Worm (Caenorhabditis elegans) whole organism, L2 larva: ENCODE measurements around the gene C39F7.5.

ENCODE experiments used
- ceh-16 ChIP-seq: fragments of 150-350 bp; optimal IDR thresholded peaks from 2 replicates; lab custom pipeline; 2014; ENCODE audit warnings: missing biosample characterization, missing genetic modification characterization
- elt-1 ChIP-seq: fragments of 150-350 bp; optimal IDR thresholded peaks from 2 replicates; lab custom pipeline; 2014; ENCODE audit warnings: missing biosample characterization, missing genetic modification characterization
- fos-1 ChIP-seq: fragments of 150-350 bp; optimal IDR thresholded peaks from 2 replicates; lab custom pipeline; 2014; ENCODE audit warnings: missing biosample characterization, missing genetic modification characterization
- nhr-11 ChIP-seq: fragments of 150-350 bp; optimal IDR thresholded peaks from 2 replicates; lab custom pipeline; 2014; ENCODE audit warnings: missing biosample characterization, missing genetic modification characterization
- nhr-6 ChIP-seq: fragments of 150-350 bp; optimal IDR thresholded peaks from 2 replicates; lab custom pipeline; 2014; ENCODE audit warnings: missing biosample characterization, missing genetic modification characterization
- sem-4 ChIP-seq: fragments of 150-350 bp; optimal IDR thresholded peaks from 2 replicates; lab custom pipeline; 2014; ENCODE audit warnings: missing biosample characterization, missing genetic modification reagents, missing genetic modification characterization
- zag-1 ChIP-seq: fragments of 150-350 bp; optimal IDR thresholded peaks from 2 replicates; lab custom pipeline; 2014; ENCODE audit warnings: missing biosample characterization, missing genetic modification characterization
- ztf-4 ChIP-seq: fragments of 150-350 bp; optimal IDR thresholded peaks from 2 replicates; lab custom pipeline; 2014; ENCODE audit warnings: missing biosample characterization, missing genetic modification characterization

DNA sequence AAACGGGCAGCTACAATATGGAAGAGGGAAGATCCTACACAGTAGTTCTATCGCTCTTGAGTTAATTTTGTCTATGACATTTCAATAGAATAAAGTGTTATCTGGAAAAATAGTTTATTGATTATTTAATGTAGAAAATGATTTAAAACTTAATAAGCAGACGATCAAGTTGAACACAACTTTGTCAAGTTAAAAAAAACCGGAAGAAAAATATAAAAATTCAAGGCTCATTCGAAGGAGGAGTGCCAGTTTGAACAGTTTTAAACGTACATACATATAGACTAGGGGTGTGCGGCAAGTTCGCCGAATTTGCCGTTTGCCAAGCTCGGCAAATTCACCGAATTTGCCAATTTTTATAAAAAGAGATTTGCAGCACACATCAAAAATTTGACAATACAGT lies 34.7 kb downstream of the C39F7.5 start, which contains the start of gene egl-2:
- no peak for TF ChIP-seq zag-1 (tag; lab: Kevin White, UChicago)
- TF ChIP-seq nhr-11 (tag; lab: Kevin White, UChicago): no peak
- TF ChIP-seq ztf-4 (tag; lab: Kevin White, UChicago): no peak
- TF ChIP-seq elt-1 (tag; lab: Kevin White, UChicago): no peak
- no peak for TF ChIP-seq nhr-6 (tag; lab: Kevin White, UChicago)
- TF ChIP-seq fos-1 (tag; lab: Kevin White, UChicago): no peak
- TF ChIP-seq sem-4 (tag; lab: Kevin White, UChicago): no peak
- TF ChIP-seq ceh-16 (tag; lab: Kevin White, UChicago): no peak
